Worm (Caenorhabditis elegans) whole organism, young adult: ENCODE results near the gene T23B5.6.

Experiments used
- F39B2.1 ChIP-seq: fragments of 200-800 bp; sonication (Bioruptor generic); IDR thresholded peaks from 2 replicates; pipeline ENCODE4 v1.3.6; 2022; ENCODE audit warnings: missing genetic modification reagents, missing genetic modification characterization, missing compliant biosample characterization
- ama-1 ChIP-seq, 3 experiments: fragments of 150-350 bp in 1 of 3; sonication (generic microtip) in 2 of 3; optimal IDR thresholded peaks; 2 replicates each; lab custom pipeline; 2014 to 2018; ENCODE audit warnings: missing biosample characterization in 2 of 3, missing genetic modification characterization in 2 of 3, missing genetic modification reagents in 2 of 3
- efl-1 ChIP-seq: fragments of 150-350 bp; optimal IDR thresholded peaks from 2 replicates; lab custom pipeline; 2014; ENCODE audit warnings: missing biosample characterization, missing genetic modification reagents, missing genetic modification characterization
- hrde-1 ChIP-seq: sonication (generic microtip); optimal IDR thresholded peaks from 2 replicates; lab custom pipeline; 2016; ENCODE audit warnings: missing genetic modification characterization, mild to moderate bottlenecking, missing compliant biosample characterization, moderate library complexity, missing genotype, missing genetic modification reagents, borderline replicate concordance
- mxl-1 ChIP-seq: sonication (generic microtip); optimal IDR thresholded peaks from 2 replicates; lab custom pipeline; 2016; ENCODE audit warnings: missing genetic modification characterization, missing compliant biosample characterization
- sea-2 ChIP-seq: fragments of 200-800 bp; sonication (Bioruptor generic); IDR thresholded peaks from 2 replicates; pipeline ENCODE4 v1.3.6; 2022; ENCODE audit warnings: missing genetic modification characterization, missing compliant biosample characterization
- unc-62 ChIP-seq: fragments of 150-350 bp; optimal IDR thresholded peaks from 2 replicates; lab custom pipeline; 2014; ENCODE audit warnings: missing biosample characterization, missing genetic modification reagents, missing genetic modification characterization

- no peak for TF ChIP-seq ama-1 (optimal IDR thresholded peaks at IDR 0.05; lab: Kevin White, UChicago)
- TF ChIP-seq ama-1 (GFP tag; optimal IDR thresholded peaks at IDR 0.05; lab: Kevin White, UChicago), result no peak
- TF ChIP-seq efl-1 (GFP tag; lab: Kevin White, UChicago), result no peak
- no peak for TF ChIP-seq hrde-1
- TF ChIP-seq F39B2.1 (GFP tag; lab: Robert Waterston, UW), result no peak
- no peak for TF ChIP-seq unc-62 (GFP tag; lab: Kevin White, UChicago)
- TF ChIP-seq mxl-1, result no peak
- no peak for TF ChIP-seq sea-2 (GFP tag; lab: Robert Waterston, UW)
Observed at ce11 chrIV:12633825-12634224, 43.2 kb downstream of the T23B5.6 start.
